Fruit fly (Drosophila melanogaster) whole organism, wandering third instar larva: Measurements from ENCODE around the gene CG42654.

Experiments
- br ChIP-seq: fragments of 200-800 bp; sonication (Bioruptor generic); optimal IDR thresholded peaks from 2 replicates; lab custom pipeline; 2016; ENCODE audit warnings: missing biosample characterization, missing genetic modification characterization
- foxo ChIP-seq, 2 experiments: fragments of 200-800 bp; sonication (Bioruptor generic); optimal IDR thresholded peaks; 2 replicates in 1 of 2; 3 replicates in 1 of 2; lab custom pipeline; 2016 to 2017; ENCODE audit warnings: missing biosample characterization in 2 of 2, missing genetic modification characterization in 2 of 2
- psq ChIP-seq: fragments of 200-800 bp; sonication (Bioruptor generic); optimal IDR thresholded peaks from 3 replicates; lab custom pipeline; 2017; ENCODE audit warnings: missing biosample characterization, mild to moderate bottlenecking, missing genetic modification characterization, moderate library complexity

DNA sequence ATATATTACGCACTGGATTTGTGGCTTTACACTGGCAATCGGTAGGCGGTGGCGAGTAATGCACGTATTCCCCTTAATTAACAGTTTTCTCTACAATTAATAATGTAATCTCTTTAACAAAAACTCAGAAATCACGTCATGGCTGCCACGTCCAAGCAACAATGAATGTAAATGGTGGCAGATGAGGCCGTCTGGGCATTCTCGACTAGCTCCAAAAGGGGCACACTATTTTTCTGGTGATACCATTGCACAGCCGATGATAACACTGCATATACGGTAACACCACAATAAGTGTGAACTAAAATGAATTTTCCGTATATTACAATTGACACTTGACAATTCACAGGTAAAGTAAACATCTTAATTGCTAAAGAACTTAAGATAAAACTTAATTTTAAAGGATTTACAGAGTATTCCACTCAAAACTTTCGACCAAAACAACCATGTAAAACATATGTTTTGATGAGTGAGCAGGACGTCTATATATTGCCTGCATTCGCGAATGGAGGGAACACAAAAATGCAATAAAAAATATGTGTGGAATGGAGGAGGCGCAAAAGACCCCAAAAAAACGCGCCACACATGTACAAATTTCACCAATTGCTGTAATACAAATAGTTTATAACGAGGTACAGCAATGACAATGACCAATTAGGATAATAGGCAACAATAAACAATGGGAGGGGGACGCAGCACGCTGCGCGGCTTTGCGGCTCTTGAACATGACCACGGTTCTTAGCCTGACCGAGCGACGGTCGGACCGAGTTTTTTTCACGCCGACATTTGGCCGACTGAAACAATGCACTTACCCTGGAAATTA, 44.9 kb downstream of the CG42654 start:
- TF ChIP-seq br (GFP tag; lab: Kevin White, UChicago) (no peak), psq (GFP tag; lab: Kevin White, UChicago) (peak; percentile 96), foxo (GFP tag; optimal IDR thresholded peaks at IDR 0.05; lab: Kevin White, UChicago) (no peak)
